Fruit fly (Drosophila melanogaster): Measurements from ENCODE around the gene CheA84a.

The CheA84a gene

DNA sequence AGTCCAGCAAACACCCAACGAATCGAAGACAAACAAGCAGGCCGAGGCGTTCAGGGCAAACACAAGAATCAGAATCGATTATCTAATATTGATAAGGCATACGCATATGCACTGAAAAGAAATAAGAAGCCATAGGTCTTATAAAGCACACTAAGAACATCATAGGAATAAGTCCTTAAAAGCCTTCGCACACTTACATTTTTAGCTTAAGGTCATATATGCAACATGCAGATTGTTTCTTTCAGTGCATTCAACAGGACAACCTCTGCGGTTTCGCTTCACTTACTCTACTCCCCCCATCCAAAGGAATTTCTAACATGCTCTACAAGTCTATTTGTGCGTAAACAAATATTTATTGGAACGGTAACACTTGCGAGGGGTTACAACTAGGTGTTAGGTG lies 8.0 kb upstream of the CheA84a start (continued):
- TF ChIP-seq pnt (GFP tag; optimal IDR thresholded peaks at IDR 0.05) (peak; percentile 56), gcm (GFP tag; optimal IDR thresholded peaks at IDR 0.05) (no peak), cato (GFP tag; optimal IDR thresholded peaks at IDR 0.05; ENCODE audit: borderline replicate concordance) (peak; percentile 40), p53 (GFP tag; optimal IDR thresholded peaks at IDR 0.05) (peak; percentile 3), tna (GFP tag; IDR thresholded peaks at IDR 0.05; ENCODE audit: partially characterized antibody) (no peak), Mrtf (GFP tag; IDR thresholded peaks at IDR 0.05) (no peak), fd64A (GFP tag; optimal IDR thresholded peaks at IDR 0.05) (peak; percentile 48), aop (GFP tag; IDR thresholded peaks at IDR 0.05) (no peak), Dad (GFP tag; optimal IDR thresholded peaks at IDR 0.05) (no peak), CG2202 (tag; optimal IDR thresholded peaks at IDR 0.05) (peak; percentile 31), E2f2 (GFP tag; IDR thresholded peaks at IDR 0.05) (peak; percentile 20; the same call in 1 of the 2 replicates), CG7556 (GFP tag; optimal IDR thresholded peaks at IDR 0.05) (peak; percentile 58), zfh2 (GFP tag; optimal IDR thresholded peaks at IDR 0.05) (no peak), Scr (GFP tag; IDR thresholded peaks at IDR 0.05; ENCODE audit: partially characterized antibody) (no peak), CG12744 (GFP tag; optimal IDR thresholded peaks at IDR 0.05) (no peak), CG2678 (tag; optimal IDR thresholded peaks at IDR 0.05) (peak; percentile 69), HHEX (GFP tag; optimal IDR thresholded peaks at IDR 0.05) (peak; percentile 32), run (tag; optimal IDR thresholded peaks at IDR 0.05) (peak; percentile 70), CG34224 (GFP tag; IDR thresholded peaks at IDR 0.05; ENCODE audit: partially characterized antibody) (no peak), CG34376 (GFP tag; optimal IDR thresholded peaks at IDR 0.05) (no peak), cad (GFP tag; optimal IDR thresholded peaks at IDR 0.05) (no peak), CG6854 (GFP tag; optimal IDR thresholded peaks at IDR 0.05) (no peak), fu2 (GFP tag; optimal IDR thresholded peaks at IDR 0.05) (no peak), bbx (GFP tag; IDR thresholded peaks at IDR 0.05; ENCODE audit: partially characterized antibody) (no peak), MESR4 (GFP tag; optimal IDR thresholded peaks at IDR 0.05) (no peak), CG9932 (GFP tag; IDR thresholded peaks at IDR 0.05) (no peak), wdn (GFP tag; IDR thresholded peaks at IDR 0.05) (no peak), exex (tag; optimal IDR thresholded peaks at IDR 0.05) (no peak), otp (GFP tag; IDR thresholded peaks at IDR 0.05) (peak; percentile 66), Spps (tag; optimal IDR thresholded peaks at IDR 0.05) (peak; percentile 62), Trl (optimal IDR thresholded peaks at IDR 0.05) (no peak), Trl (GFP tag; optimal IDR thresholded peaks at IDR 0.05) (peak; percentile 57), CG9817 (tag; optimal IDR thresholded peaks at IDR 0.05) (no peak), Max (GFP tag; optimal IDR thresholded peaks at IDR 0.05) (no peak), dan (GFP tag; IDR thresholded peaks at IDR 0.05) (peak; percentile 49; the same call in 1 of the 2 replicates), CG17186 (GFP tag; optimal IDR thresholded peaks at IDR 0.05) (peak; percentile 21), pros (GFP tag; optimal IDR thresholded peaks at IDR 0.05) (peak; percentile 7), Blimp-1 (GFP tag; optimal IDR thresholded peaks at IDR 0.05) (peak; percentile 67), MBD-R2 (GFP tag; IDR thresholded peaks at IDR 0.05) (no peak), CG5180 (GFP tag; optimal IDR thresholded peaks at IDR 0.05) (peak; percentile 42), Dip3 (GFP tag; optimal IDR thresholded peaks at IDR 0.05) (no peak), stwl (tag; optimal IDR thresholded peaks at IDR 0.05) (no peak), ssp (GFP tag; IDR thresholded peaks at IDR 0.05) (peak; percentile 44; the same call in 1 of the 2 replicates), Nf-YB (GFP tag; optimal IDR thresholded peaks at IDR 0.05) (no peak), Dp (GFP tag; optimal IDR thresholded peaks at IDR 0.05) (no peak), CG7745 (tag; optimal IDR thresholded peaks at IDR 0.05) (no peak), Ets65A (GFP tag) (peak; percentile 89), hb (GFP tag; IDR thresholded peaks at IDR 0.05; ENCODE audit: partially characterized antibody) (no peak), CG9215 (GFP tag; IDR thresholded peaks at IDR 0.05) (0 out of 2 replicates have a peak, but pooled peaks have one; percentile 5), CG11695 (GFP tag; IDR thresholded peaks at IDR 0.05) (peak; percentile 38; the same call in 1 of the 3 replicates), CG7357 (GFP tag; IDR thresholded peaks at IDR 0.05) (peak; percentile 53; the same call in 1 of the 3 replicates)
